Fruit fly (Drosophila melanogaster) whole organism, embryonic: ENCODE data around the gene Bicra.

Source experiments
- Awh ChIP-seq: fragments of 200-800 bp; sonication (Bioruptor generic); IDR thresholded peaks from 2 replicates; pipeline ENCODE4, ENCODE4 v1.3.6; 2022; ENCODE audit warnings: missing biosample characterization, missing genetic modification characterization
- C15 ChIP-seq: fragments of 200-800 bp; sonication (Bioruptor generic); IDR thresholded peaks from 3 replicates; pipeline ENCODE4 v1.3.6; 2022; ENCODE audit warnings: missing biosample characterization, missing genetic modification characterization
- CG1024 ChIP-seq: fragments of 200-800 bp; sonication (Bioruptor generic); IDR thresholded peaks from 2 replicates; pipeline ENCODE4 v1.3.6; 2022; ENCODE audit warnings: missing biosample characterization, missing genetic modification characterization
- CG10366 ChIP-seq: fragments of 200-800 bp; sonication (Bioruptor generic); IDR thresholded peaks from 2 replicates; pipeline ENCODE4 v1.3.6; 2022; ENCODE audit warnings: missing biosample characterization, missing genetic modification characterization
- CG12219 ChIP-seq: fragments of 200-800 bp; sonication (Bioruptor generic); optimal IDR thresholded peaks from 3 replicates; lab custom pipeline; 2018; ENCODE audit warnings: missing biosample characterization, mild to moderate bottlenecking, missing genetic modification characterization
- CG12769 ChIP-seq: fragments of 200-800 bp; sonication (Bioruptor generic); optimal IDR thresholded peaks from 2 replicates; lab custom pipeline; 2019; ENCODE audit warnings: missing biosample characterization, mild to moderate bottlenecking, missing genetic modification characterization, moderate library complexity
- CG15011 ChIP-seq: fragments of 200-800 bp; sonication (Bioruptor generic); optimal IDR thresholded peaks from 3 replicates; lab custom pipeline; 2018; ENCODE audit warnings: missing biosample characterization, mild to moderate bottlenecking, missing genetic modification characterization
- CG15479 ChIP-seq: fragments of 200-800 bp; sonication (Bioruptor generic); optimal IDR thresholded peaks from 3 replicates; lab custom pipeline; 2019; ENCODE audit warnings: missing biosample characterization, mild to moderate bottlenecking, missing genetic modification characterization, moderate library complexity
- CG16779 ChIP-seq: fragments of 200-800 bp; sonication (Bioruptor generic); IDR thresholded peaks from 2 replicates; pipeline ENCODE4 v1.3.6; 2022; ENCODE audit warnings: missing biosample characterization, missing genetic modification characterization
- CG16815 ChIP-seq: fragments of 200-800 bp; sonication (Bioruptor generic); optimal IDR thresholded peaks from 3 replicates; lab custom pipeline; 2017; ENCODE audit warnings: missing biosample characterization, mild to moderate bottlenecking, missing genetic modification characterization
- CG17328 ChIP-seq: fragments of 200-800 bp; sonication (Bioruptor generic); IDR thresholded peaks from 2 replicates; pipeline ENCODE4 v1.3.6; 2022; ENCODE audit warnings: missing biosample characterization, missing genetic modification characterization
- CG17361 ChIP-seq: fragments of 200-800 bp; sonication (Bioruptor generic); IDR thresholded peaks from 3 replicates; pipeline ENCODE4 v1.3.6; 2022; ENCODE audit warnings: missing biosample characterization, missing genetic modification characterization
- CG17568 ChIP-seq: fragments of 200-800 bp; sonication (Bioruptor generic); optimal IDR thresholded peaks from 2 replicates; lab custom pipeline; 2018; ENCODE audit warnings: missing biosample characterization, mild to moderate bottlenecking, missing genetic modification characterization, moderate library complexity
- CG1792 ChIP-seq: fragments of 200-800 bp; sonication (Bioruptor generic); optimal IDR thresholded peaks from 2 replicates; lab custom pipeline; 2016; ENCODE audit warnings: missing biosample characterization, missing genetic modification characterization
- CG1832 ChIP-seq: fragments of 200-800 bp; sonication (Bioruptor generic); optimal IDR thresholded peaks from 2 replicates; lab custom pipeline; 2017; ENCODE audit warnings: missing biosample characterization, mild to moderate bottlenecking, missing genetic modification characterization, inconsistent platforms
- CG18764 ChIP-seq: fragments of 200-800 bp; sonication (Bioruptor generic); optimal IDR thresholded peaks from 3 replicates; lab custom pipeline; 2016; ENCODE audit warnings: missing biosample characterization, missing genetic modification characterization
- CG3163 ChIP-seq: fragments of 200-800 bp; sonication (Bioruptor generic); optimal IDR thresholded peaks from 3 replicates; lab custom pipeline; 2016; ENCODE audit warnings: missing biosample characterization, missing genetic modification characterization
- CG34224 ChIP-seq: fragments of 200-800 bp; sonication (Bioruptor generic); IDR thresholded peaks from 3 replicates; pipeline ENCODE4 v1.3.6; 2022; ENCODE audit warnings: missing biosample characterization, missing genetic modification characterization; ENCODE audit not compliant: partially characterized antibody
- CG4360 ChIP-seq: fragments of 200-800 bp; sonication (Bioruptor generic); IDR thresholded peaks from 2 replicates; pipeline ENCODE4 v1.3.6; 2022; ENCODE audit warnings: missing biosample characterization, missing genetic modification characterization
- CG4404 ChIP-seq: fragments of 200-800 bp; sonication (Bioruptor generic); IDR thresholded peaks from 2 replicates; pipeline ENCODE4 v1.3.6; 2022; ENCODE audit warnings: missing biosample characterization, missing genetic modification characterization
- CG6254 ChIP-seq: fragments of 200-800 bp; sonication (Bioruptor generic); optimal IDR thresholded peaks from 3 replicates; lab custom pipeline; 2017; ENCODE audit warnings: mild to moderate bottlenecking, missing biosample characterization, missing genetic modification reagents, missing genetic modification characterization
- CG7372 ChIP-seq: fragments of 200-800 bp; sonication (Bioruptor generic); IDR thresholded peaks from 2 replicates; pipeline ENCODE4 v1.3.6; 2022; ENCODE audit warnings: missing biosample characterization, missing genetic modification characterization
- Doc2 ChIP-seq: fragments of 200-800 bp; sonication (Bioruptor generic); IDR thresholded peaks from 2 replicates; pipeline ENCODE4 v1.3.6; 2022; ENCODE audit warnings: missing biosample characterization, missing genetic modification characterization
- ERR ChIP-seq: fragments of 200-800 bp; sonication (Bioruptor generic); optimal IDR thresholded peaks from 2 replicates; lab custom pipeline; 2016; ENCODE audit warnings: missing biosample characterization, missing genetic modification characterization
- Fer1 ChIP-seq: fragments of 200-800 bp; sonication (Bioruptor generic); optimal IDR thresholded peaks from 2 replicates; lab custom pipeline; 2017; ENCODE audit warnings: missing biosample characterization, mild to moderate bottlenecking, missing genetic modification characterization
- Jarid2 ChIP-seq: fragments of 200-800 bp; sonication (Bioruptor generic); optimal IDR thresholded peaks from 3 replicates; lab custom pipeline; 2017; ENCODE audit warnings: mild to moderate bottlenecking, missing biosample characterization, missing genetic modification reagents, missing genetic modification characterization
- MBD-R2 ChIP-seq: fragments of 200-800 bp; sonication (Bioruptor generic); IDR thresholded peaks from 2 replicates; pipeline ENCODE4 v1.3.6; 2022; ENCODE audit warnings: missing biosample characterization, missing genetic modification characterization
- Ravus ChIP-seq: fragments of 200-800 bp; sonication (Bioruptor generic); IDR thresholded peaks from 2 replicates; pipeline ENCODE4 v1.3.6; 2022; ENCODE audit warnings: missing biosample characterization, missing genetic modification characterization
- Scr ChIP-seq: fragments of 200-800 bp; sonication (Bioruptor generic); IDR thresholded peaks from 2 replicates; pipeline ENCODE4 v1.3.6; 2022; ENCODE audit warnings: missing biosample characterization, missing genetic modification characterization; ENCODE audit not compliant: partially characterized antibody
- YL-1 ChIP-seq: fragments of 200-800 bp; sonication (Bioruptor generic); optimal IDR thresholded peaks from 3 replicates; lab custom pipeline; 2017; ENCODE audit warnings: missing biosample characterization, mild to moderate bottlenecking, missing genetic modification characterization
- amos ChIP-seq: fragments of 200-800 bp; sonication (Bioruptor generic); IDR thresholded peaks from 2 replicates; pipeline ENCODE4 v1.3.6; 2022; ENCODE audit warnings: missing biosample characterization, missing genetic modification characterization; ENCODE audit not compliant: partially characterized antibody
- bcd ChIP-seq: fragments of 200-800 bp; sonication (Bioruptor generic); optimal IDR thresholded peaks from 2 replicates; lab custom pipeline; 2017; ENCODE audit warnings: missing biosample characterization, mild to moderate bottlenecking, missing genetic modification characterization
- dan ChIP-seq: fragments of 200-800 bp; sonication (Bioruptor generic); IDR thresholded peaks from 2 replicates; pipeline ENCODE4 v1.3.6; 2022; ENCODE audit warnings: missing biosample characterization, missing genetic modification characterization
- dpn ChIP-seq, 2 experiments: fragments of 200-800 bp; sonication (Bioruptor generic); optimal IDR thresholded peaks; 3 replicates each; lab custom pipeline; 2016; ENCODE audit warnings: missing biosample characterization in 2 of 2, missing genetic modification characterization in 2 of 2
- gsb-n ChIP-seq: fragments of 200-800 bp; sonication (Bioruptor generic); optimal IDR thresholded peaks from 3 replicates; lab custom pipeline; 2018; ENCODE audit warnings: missing biosample characterization, mild to moderate bottlenecking, missing genetic modification characterization
- h ChIP-seq: fragments of >200 bp; optimal IDR thresholded peaks from 2 replicates; lab custom pipeline; 2017
- ind ChIP-seq: fragments of 200-800 bp; sonication (Bioruptor generic); optimal IDR thresholded peaks from 3 replicates; lab custom pipeline; 2016; ENCODE audit warnings: missing biosample characterization, missing genetic modification characterization
- jumu ChIP-seq: fragments of 200-800 bp; sonication (Bioruptor generic); optimal IDR thresholded peaks from 3 replicates; lab custom pipeline; 2016; ENCODE audit warnings: missing biosample characterization, missing genetic modification characterization
- nmo ChIP-seq: fragments of 200-800 bp; sonication (Bioruptor generic); optimal IDR thresholded peaks from 2 replicates; lab custom pipeline; 2018; ENCODE audit warnings: missing biosample characterization, mild to moderate bottlenecking, missing genetic modification characterization, moderate library complexity
- sc ChIP-seq, 3 experiments: fragments of >200 bp in 2 of 3; fragments of 200-800 bp in 1 of 3; sonication (Bioruptor generic) in 1 of 3; optimal IDR thresholded peaks; 2 replicates in 2 of 3; 3 replicates in 1 of 3; lab custom pipeline; 2017; ENCODE audit warnings: mild to moderate bottlenecking in 1 of 3, missing biosample characterization in 1 of 3, missing genetic modification characterization in 1 of 3, missing genetic modification reagents in 1 of 3
- sens ChIP-seq: fragments of 200-800 bp; sonication (Bioruptor generic); peaks from one replicate; lab custom pipeline; 2016; ENCODE audit warnings: missing biosample characterization, missing genetic modification characterization
- sens-2 ChIP-seq: fragments of 200-800 bp; sonication (Bioruptor generic); IDR thresholded peaks from 2 replicates; pipeline ENCODE4 v1.3.6; 2022; ENCODE audit warnings: missing biosample characterization, missing genetic modification characterization
- sisA ChIP-seq: fragments of 200-800 bp; sonication (Bioruptor generic); IDR thresholded peaks from 2 replicates; pipeline ENCODE4 v1.3.6; 2022; ENCODE audit warnings: missing biosample characterization, missing genetic modification characterization
- slbo ChIP-seq: fragments of 200-800 bp; sonication (Bioruptor generic); IDR thresholded peaks from 2 replicates; pipeline ENCODE4 v1.3.6; 2022; ENCODE audit warnings: missing biosample characterization, missing genetic modification characterization
- slp2 ChIP-seq: fragments of 200-800 bp; sonication (Bioruptor generic); optimal IDR thresholded peaks from 2 replicates; lab custom pipeline; 2016; ENCODE audit warnings: missing biosample characterization, missing genetic modification characterization
- sna ChIP-seq: fragments of 200-800 bp; sonication (Bioruptor generic); IDR thresholded peaks from 2 replicates; pipeline ENCODE4 v1.3.6; 2022; ENCODE audit warnings: missing biosample characterization, missing genetic modification characterization; ENCODE audit not compliant: partially characterized antibody
- sob ChIP-seq: fragments of 200-800 bp; sonication (Bioruptor generic); IDR thresholded peaks from 2 replicates; pipeline ENCODE4 v1.3.6; 2022; ENCODE audit warnings: missing biosample characterization, missing genetic modification characterization
- toy ChIP-seq: fragments of 200-800 bp; sonication (Bioruptor generic); IDR thresholded peaks from 2 replicates; pipeline ENCODE4 v1.3.6; 2022; ENCODE audit warnings: missing biosample characterization, missing genetic modification characterization
- unc-4 ChIP-seq: fragments of 200-800 bp; sonication (Bioruptor generic); IDR thresholded peaks from 2 replicates; pipeline ENCODE4 v1.3.6; 2022; ENCODE audit warnings: missing biosample characterization, missing genetic modification characterization; ENCODE audit not compliant: partially characterized antibody
- zfh1 ChIP-seq: fragments of 200-800 bp; sonication (Bioruptor generic); IDR thresholded peaks from 3 replicates; pipeline ENCODE4 v1.3.6; 2022; ENCODE audit warnings: missing biosample characterization, missing genetic modification characterization

The Bicra gene

dm6 chr3R:29075631-29076398, 13.0 kb downstream of the Bicra start (continued):
- TF ChIP-seq toy (GFP tag; lab: Robert Waterston, UW): no peak
- no peak for TF ChIP-seq CG17361
- no peak for TF ChIP-seq sisA (GFP tag; lab: Robert Waterston, UW)
- TF ChIP-seq CG1792 (GFP tag; lab: Kevin White, UChicago): no peak
- TF ChIP-seq CG12769 (tag; lab: Kevin White, UChicago): peak; percentile 56
- no peak for TF ChIP-seq sens-2 (GFP tag; lab: Robert Waterston, UW)
- no peak for TF ChIP-seq CG3163
- TF ChIP-seq Ravus (GFP tag; lab: Robert Waterston, UW): no peak
- no peak for TF ChIP-seq jumu
- no peak for TF ChIP-seq CG6254 (GFP tag; lab: Kevin White, UChicago)
- no peak for TF ChIP-seq CG4360 (GFP tag; lab: Robert Waterston, UW)
- TF ChIP-seq slp2: no peak
- TF ChIP-seq CG16779: no peak
- TF ChIP-seq CG1024 (GFP tag; lab: Robert Waterston, UW): no peak
- no peak for TF ChIP-seq dan (GFP tag; lab: Robert Waterston, UW)
- no peak for TF ChIP-seq gsb-n (tag; lab: Kevin White, UChicago)
- TF ChIP-seq nmo: no peak
- no peak for TF ChIP-seq sc (optimal IDR thresholded peaks at IDR 0.05; lab: Kevin White, UChicago)
- TF ChIP-seq sc (GFP tag; optimal IDR thresholded peaks at IDR 0.05; lab: Kevin White, UChicago): no peak
- TF ChIP-seq dpn (GFP tag; optimal IDR thresholded peaks at IDR 0.05; lab: Kevin White, UChicago): peak in 1 of 2 experiments; percentile 1
- no peak for TF ChIP-seq unc-4 (GFP tag; lab: Robert Waterston, UW)
- no peak for TF ChIP-seq CG4404
- no peak for TF ChIP-seq CG15479
- no peak for TF ChIP-seq CG1832 (GFP tag; lab: Kevin White, UChicago)
- TF ChIP-seq bcd (GFP tag; lab: Kevin White, UChicago): no peak
- peak; percentile 77 for TF ChIP-seq sens
- peak; percentile 40; the same call in 1 of the 2 replicates for TF ChIP-seq CG10366 (GFP tag; lab: Robert Waterston, UW)
- TF ChIP-seq h: no peak
- no peak for TF ChIP-seq Awh (GFP tag; lab: Robert Waterston, UW)
- TF ChIP-seq CG17568: no peak
- no peak for TF ChIP-seq ERR
- no peak for TF ChIP-seq MBD-R2 (GFP tag; lab: Robert Waterston, UW)
- no peak for TF ChIP-seq ind
- TF ChIP-seq amos (GFP tag; lab: Robert Waterston, UW): no peak
- peak; percentile 46 for TF ChIP-seq Fer1 (GFP tag; lab: Kevin White, UChicago)
- no peak for TF ChIP-seq CG12219 (GFP tag; lab: Kevin White, UChicago)
- no peak for TF ChIP-seq CG18764
- TF ChIP-seq CG7372 (GFP tag; lab: Robert Waterston, UW): no peak
- no peak for TF ChIP-seq CG34224 (GFP tag; lab: Robert Waterston, UW)
- no peak for TF ChIP-seq YL-1 (GFP tag; lab: Kevin White, UChicago)
- no peak for TF ChIP-seq Doc2 (GFP tag; lab: Robert Waterston, UW)
- no peak for TF ChIP-seq CG16815 (GFP tag; lab: Kevin White, UChicago)
- TF ChIP-seq sna (GFP tag; lab: Robert Waterston, UW): no peak
- no peak for TF ChIP-seq Jarid2 (GFP tag; lab: Kevin White, UChicago)
- TF ChIP-seq zfh1 (GFP tag; lab: Robert Waterston, UW): no peak
- no peak for TF ChIP-seq C15
- TF ChIP-seq Scr (GFP tag; lab: Robert Waterston, UW): no peak
- TF ChIP-seq slbo (GFP tag; lab: Robert Waterston, UW): peak; percentile 55
- TF ChIP-seq CG15011: no peak
- peak; percentile 26; the same call in 1 of the 2 replicates for TF ChIP-seq CG17328 (GFP tag; lab: Robert Waterston, UW)
- TF ChIP-seq sob: 0 out of 2 replicates have a peak, but pooled peaks have one; percentile 22
